Fruit fly (Drosophila melanogaster) whole organism, adult: ENCODE measurements around the gene CG6028.

ENCODE experiments used
- CG11617 ChIP-seq: fragments of 200-800 bp; sonication (Bioruptor generic); optimal IDR thresholded peaks from 2 replicates; lab custom pipeline; 2017; ENCODE audit warnings: mild to moderate bottlenecking, missing biosample characterization, missing genetic modification reagents, missing genetic modification characterization
- CG12768 ChIP-seq: fragments of 200-800 bp; sonication (Bioruptor generic); optimal IDR thresholded peaks from 2 replicates; lab custom pipeline; 2017; ENCODE audit warnings: missing biosample characterization, missing genetic modification characterization, mild to moderate bottlenecking, moderate library complexity, missing genetic modification reagents
- CG14711 ChIP-seq: fragments of 200-800 bp; sonication (Bioruptor generic); optimal IDR thresholded peaks from 2 replicates; lab custom pipeline; 2018; ENCODE audit warnings: missing biosample characterization, mild to moderate bottlenecking, missing genetic modification characterization, moderate library complexity
- CG1620 ChIP-seq: fragments of 200-800 bp; sonication (Bioruptor generic); optimal IDR thresholded peaks from 2 replicates; lab custom pipeline; 2016; ENCODE audit warnings: missing biosample characterization, missing genetic modification characterization
- CG33017 ChIP-seq: fragments of 200-800 bp; sonication (Bioruptor generic); optimal IDR thresholded peaks from 2 replicates; lab custom pipeline; 2018; ENCODE audit warnings: missing biosample characterization, mild to moderate bottlenecking, missing genetic modification characterization, moderate library complexity
- CG5204 ChIP-seq: fragments of 200-800 bp; sonication (Bioruptor generic); optimal IDR thresholded peaks from 2 replicates; lab custom pipeline; 2016; ENCODE audit warnings: missing biosample characterization, missing genetic modification characterization
- CG7045 ChIP-seq: fragments of 200-800 bp; sonication (Bioruptor generic); optimal IDR thresholded peaks from 2 replicates; lab custom pipeline; 2017; ENCODE audit warnings: missing biosample characterization, mild to moderate bottlenecking, missing genetic modification characterization
- CG7101 ChIP-seq: fragments of 200-800 bp; sonication (Bioruptor generic); optimal IDR thresholded peaks from 2 replicates; lab custom pipeline; 2018; ENCODE audit warnings: missing biosample characterization, mild to moderate bottlenecking, missing genetic modification characterization, moderate library complexity
- Clk ChIP-seq: fragments of 200-800 bp; sonication (Bioruptor generic); optimal IDR thresholded peaks from 2 replicates; lab custom pipeline; 2017; ENCODE audit warnings: missing biosample characterization, missing genetic modification characterization
- Crg-1 ChIP-seq: fragments of 200-800 bp; sonication (Bioruptor generic); optimal IDR thresholded peaks from 2 replicates; lab custom pipeline; 2016; ENCODE audit warnings: missing biosample characterization, missing genetic modification characterization
- Hr96 ChIP-seq: fragments of 200-800 bp; sonication (Bioruptor generic); optimal IDR thresholded peaks from 2 replicates; lab custom pipeline; 2016; ENCODE audit warnings: missing biosample characterization, missing genetic modification characterization
- Mnt ChIP-seq: fragments of 200-800 bp; sonication (Bioruptor generic); optimal IDR thresholded peaks from 2 replicates; lab custom pipeline; 2016; ENCODE audit warnings: missing biosample characterization, mild to moderate bottlenecking, missing genetic modification characterization
- bab1 ChIP-seq: fragments of 200-800 bp; sonication (Bioruptor generic); optimal IDR thresholded peaks from 3 replicates; lab custom pipeline; 2019; ENCODE audit warnings: missing biosample characterization, mild to moderate bottlenecking, missing genetic modification characterization, moderate library complexity
- cic ChIP-seq: fragments of 200-800 bp; sonication (Bioruptor generic); optimal IDR thresholded peaks from 2 replicates; lab custom pipeline; 2017; ENCODE audit warnings: missing biosample characterization, mild to moderate bottlenecking, missing genetic modification characterization, moderate library complexity
- cnc ChIP-seq, 2 experiments: fragments of >200 bp; optimal IDR thresholded peaks; 2 replicates each; lab custom pipeline; 2017
- kay ChIP-seq: fragments of 200-800 bp; sonication (Bioruptor generic); peaks from one replicate; lab custom pipeline; 2016; ENCODE audit warnings: missing biosample characterization, missing genetic modification characterization, borderline replicate concordance
- ovo ChIP-seq: fragments of 200-800 bp; sonication (Bioruptor generic); optimal IDR thresholded peaks from 2 replicates; lab custom pipeline; 2016; ENCODE audit warnings: missing biosample characterization, missing genetic modification characterization
- pad ChIP-seq: fragments of 200-800 bp; sonication (Bioruptor generic); optimal IDR thresholded peaks from 3 replicates; lab custom pipeline; 2017; ENCODE audit warnings: missing biosample characterization, missing genetic modification characterization, mild to moderate bottlenecking, moderate library complexity, missing genetic modification reagents
- tj ChIP-seq: fragments of 200-800 bp; sonication (Bioruptor generic); optimal IDR thresholded peaks from 3 replicates; lab custom pipeline; 2017; ENCODE audit warnings: missing biosample characterization, mild to moderate bottlenecking, missing genetic modification characterization, moderate library complexity
- toe ChIP-seq: fragments of 200-800 bp; sonication (Bioruptor generic); optimal IDR thresholded peaks from 2 replicates; lab custom pipeline; 2016; ENCODE audit warnings: missing biosample characterization, missing genetic modification characterization

The CG6028 gene

DNA sequence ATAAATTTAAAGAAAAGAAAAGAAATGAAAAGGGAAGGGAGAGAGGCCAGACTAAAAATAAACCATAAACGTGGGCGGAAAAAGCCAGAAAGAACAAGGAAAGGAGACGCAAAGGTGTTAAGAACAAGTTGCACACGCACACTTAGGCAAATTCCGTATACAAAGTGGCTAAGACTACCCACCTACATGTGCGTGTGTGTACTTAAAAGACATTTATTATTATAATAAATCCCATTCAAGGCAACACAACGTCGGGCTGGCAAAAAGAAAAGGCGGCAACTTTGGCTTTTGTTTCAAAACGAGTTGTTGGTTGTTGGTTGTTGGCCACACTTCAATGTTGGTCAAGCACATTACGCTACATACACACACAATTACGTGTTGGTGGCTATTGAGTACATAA, 26.9 kb upstream of the CG6028 start:
- TF ChIP-seq Mnt (GFP tag; lab: Kevin White, UChicago) (no peak), cnc (optimal IDR thresholded peaks at IDR 0.05; lab: Kevin White, UChicago) (no peak), Crg-1 (GFP tag; lab: Kevin White, UChicago) (no peak), bab1 (GFP tag; lab: Kevin White, UChicago) (no peak), CG14711 (tag; lab: Kevin White, UChicago) (no peak), tj (GFP tag; lab: Kevin White, UChicago) (no peak), cic (GFP tag; lab: Kevin White, UChicago) (no peak), kay (GFP tag; lab: Kevin White, UChicago) (no peak), CG12768 (no peak), Hr96 (GFP tag; lab: Kevin White, UChicago) (no peak)

- no peak for TF ChIP-seq Mnt (GFP tag; lab: Kevin White, UChicago)
- no peak for TF ChIP-seq Hr96 (GFP tag; lab: Kevin White, UChicago)
- TF ChIP-seq bab1 (GFP tag; lab: Kevin White, UChicago) = no peak
- no peak for TF ChIP-seq toe (GFP tag; lab: Kevin White, UChicago)
- no peak for TF ChIP-seq tj (GFP tag; lab: Kevin White, UChicago)
- no peak for TF ChIP-seq cnc (optimal IDR thresholded peaks at IDR 0.05; lab: Kevin White, UChicago)
- TF ChIP-seq CG1620 = no peak
- TF ChIP-seq CG5204 (GFP tag; lab: Kevin White, UChicago) = no peak
- no peak for TF ChIP-seq CG12768
- TF ChIP-seq Crg-1 (GFP tag; lab: Kevin White, UChicago) = no peak
Observed at dm6 chr3R:22049134-22049796, 24.0 kb upstream of the CG6028 start.

DNA sequence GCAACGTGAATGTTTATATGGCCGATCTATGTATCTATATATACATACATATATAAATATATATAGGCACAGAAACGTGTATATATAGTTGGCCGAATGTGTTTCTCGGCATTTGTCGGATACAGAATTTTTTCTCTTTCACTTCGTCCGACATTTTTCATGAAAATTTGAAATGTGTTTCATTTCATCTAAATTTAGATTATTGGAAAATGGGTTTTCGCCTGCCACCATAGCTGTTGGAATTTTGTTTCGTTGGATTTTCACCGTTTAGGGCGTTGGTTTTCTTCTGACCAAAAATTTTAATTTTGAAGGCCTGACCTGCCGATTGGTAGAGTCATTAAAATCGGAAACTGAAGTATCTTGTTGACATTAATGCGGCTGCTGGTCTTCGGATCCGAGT, 22.1 kb upstream of the CG6028 start:
- no peak for TF ChIP-seq Mnt (GFP tag; lab: Kevin White, UChicago)

dm6 chr3R:22046723-22047122, 21.4 kb upstream of the CG6028 start:
- TF ChIP-seq tj (GFP tag; lab: Kevin White, UChicago) (peak; percentile 38), Mnt (GFP tag; lab: Kevin White, UChicago) (no peak)

dm6 chr3R:22046231-22046630, 20.9 kb upstream of the CG6028 start:
- TF ChIP-seq CG12768 (no peak), kay (GFP tag; lab: Kevin White, UChicago) (peak; percentile 89), Crg-1 (GFP tag; lab: Kevin White, UChicago) (no peak), bab1 (GFP tag; lab: Kevin White, UChicago) (peak; percentile 30), tj (GFP tag; lab: Kevin White, UChicago) (no peak)

DNA sequence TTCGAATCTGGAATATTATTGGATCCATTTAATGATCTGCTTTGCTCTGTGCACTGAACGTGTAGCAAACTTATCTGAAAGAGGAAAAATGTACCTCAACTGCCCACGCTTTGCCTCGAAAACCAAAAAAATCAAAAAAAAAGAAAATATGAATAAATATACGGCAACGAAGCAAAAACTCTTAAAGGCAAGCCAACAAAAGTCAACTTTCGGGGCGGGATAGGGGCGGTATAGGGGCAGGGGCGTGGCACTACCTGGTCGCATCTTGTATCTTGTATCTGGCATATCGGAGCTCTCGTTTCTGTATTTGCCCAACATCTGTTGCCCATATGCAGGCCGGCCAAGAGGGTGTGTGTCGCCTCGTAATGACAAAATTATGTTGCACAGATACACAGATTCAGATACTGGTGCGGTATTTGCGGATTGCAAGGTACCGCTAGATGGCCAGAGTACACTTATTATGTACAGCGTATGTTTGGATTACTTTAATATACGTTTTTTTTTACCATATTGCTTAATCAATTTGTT, 19.2 kb upstream of the CG6028 start:
- no peak for TF ChIP-seq CG14711 (tag; lab: Kevin White, UChicago)
- no peak for TF ChIP-seq CG5204 (GFP tag; lab: Kevin White, UChicago)
- TF ChIP-seq CG7045 (GFP tag; lab: Kevin White, UChicago) = no peak
- TF ChIP-seq CG1620 = no peak
- TF ChIP-seq tj (GFP tag; lab: Kevin White, UChicago) = no peak
- TF ChIP-seq pad (GFP tag; lab: Kevin White, UChicago) = no peak
- TF ChIP-seq Crg-1 (GFP tag; lab: Kevin White, UChicago) = no peak
- no peak for TF ChIP-seq CG11617 (GFP tag; lab: Kevin White, UChicago)
- TF ChIP-seq cnc (optimal IDR thresholded peaks at IDR 0.05; lab: Kevin White, UChicago) = no peak
- no peak for TF ChIP-seq CG33017 (tag; lab: Kevin White, UChicago)
- TF ChIP-seq kay (GFP tag; lab: Kevin White, UChicago) = no peak
- no peak for TF ChIP-seq cic (GFP tag; lab: Kevin White, UChicago)
- no peak for TF ChIP-seq CG12768
- TF ChIP-seq bab1 (GFP tag; lab: Kevin White, UChicago) = no peak

DNA sequence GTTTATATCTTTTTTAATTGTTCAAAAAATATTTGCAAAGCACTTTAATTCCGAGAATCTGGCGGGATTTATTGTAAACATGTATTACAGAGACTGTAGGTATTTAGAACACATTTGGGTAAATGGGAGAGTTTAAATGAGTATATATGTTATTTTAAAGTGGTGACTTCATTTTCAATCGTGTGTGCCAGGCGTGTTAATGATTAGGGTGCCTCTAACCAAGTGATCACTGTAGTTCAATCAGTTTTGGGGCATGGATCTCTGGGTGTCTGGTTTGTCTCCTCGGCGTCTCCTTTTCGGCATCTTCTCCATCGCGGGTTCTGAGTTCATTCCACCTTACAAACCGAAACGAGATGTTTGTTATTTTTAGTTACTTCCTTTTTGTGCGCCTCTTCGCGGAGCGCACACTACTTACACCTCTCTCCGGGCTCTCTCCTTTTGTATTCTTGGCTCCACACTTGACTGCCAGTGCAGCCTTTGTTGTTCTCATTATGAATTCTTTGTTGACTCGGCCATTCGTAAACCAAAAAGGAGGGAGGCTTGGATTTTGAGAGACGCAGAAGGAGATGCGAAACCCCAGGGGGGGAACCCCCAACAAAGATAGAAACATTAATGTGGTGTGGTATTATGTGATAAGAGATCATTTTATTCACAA, 18.6 kb upstream of the CG6028 start:
- TF ChIP-seq bab1 (GFP tag; lab: Kevin White, UChicago) (no peak), toe (GFP tag; lab: Kevin White, UChicago) (no peak), Crg-1 (GFP tag; lab: Kevin White, UChicago) (no peak)

DNA sequence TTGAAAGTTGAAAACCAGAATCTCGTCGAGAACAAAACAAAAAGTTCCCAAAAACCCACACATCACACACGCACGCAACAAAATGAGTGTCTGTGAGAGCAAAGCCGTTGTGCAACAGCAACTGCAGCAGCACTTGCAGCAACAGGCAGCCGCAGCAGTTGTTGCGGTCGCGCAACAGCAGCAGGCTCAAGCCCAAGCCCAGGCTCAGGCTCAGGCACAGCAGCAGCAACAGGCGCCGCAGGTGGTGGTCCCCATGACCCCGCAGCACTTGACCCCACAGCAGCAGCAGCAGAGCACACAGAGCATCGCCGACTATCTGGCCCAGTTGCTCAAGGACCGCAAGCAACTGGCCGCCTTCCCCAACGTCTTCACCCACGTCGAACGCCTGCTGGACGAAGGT, 17.7 kb upstream of the CG6028 start:
- TF ChIP-seq cnc (optimal IDR thresholded peaks at IDR 0.05; lab: Kevin White, UChicago) = no peak
- TF ChIP-seq tj (GFP tag; lab: Kevin White, UChicago) = no peak
- TF ChIP-seq kay (GFP tag; lab: Kevin White, UChicago) = no peak
- TF ChIP-seq Mnt (GFP tag; lab: Kevin White, UChicago) = no peak
- no peak for TF ChIP-seq CG12768
- TF ChIP-seq Hr96 (GFP tag; lab: Kevin White, UChicago) = no peak
- no peak for TF ChIP-seq bab1 (GFP tag; lab: Kevin White, UChicago)
- no peak for TF ChIP-seq CG5204 (GFP tag; lab: Kevin White, UChicago)
- TF ChIP-seq pad (GFP tag; lab: Kevin White, UChicago) = no peak
- TF ChIP-seq ovo = no peak
- TF ChIP-seq toe (GFP tag; lab: Kevin White, UChicago) = no peak
- no peak for TF ChIP-seq Clk (GFP tag; lab: Kevin White, UChicago)
- no peak for TF ChIP-seq CG7101 (tag; lab: Kevin White, UChicago)
- no peak for TF ChIP-seq CG11617 (GFP tag; lab: Kevin White, UChicago)
- TF ChIP-seq CG7045 (GFP tag; lab: Kevin White, UChicago) = no peak
